Worm (Caenorhabditis elegans) whole organism, early embryonic: ENCODE measurements around the gene sru-42.
"Not testable (repeated sequence)": the region's sequence is repeated elsewhere in the genome, so short reads cannot be mapped to it uniquely, and the experiment has no call there.

Source experiments
- B0310.2 ChIP-seq: sonication (generic microtip); optimal IDR thresholded peaks from 2 replicates; lab custom pipeline; 2016; ENCODE audit warnings: mild to moderate bottlenecking, missing genetic modification characterization, missing compliant biosample characterization
- F13C5.2 ChIP-seq: sonication (generic microtip); optimal IDR thresholded peaks from 2 replicates; lab custom pipeline; 2017; ENCODE audit warnings: mild to moderate bottlenecking, missing genetic modification characterization, inconsistent platforms, missing compliant biosample characterization
- ama-1 ChIP-seq: fragments of 150-350 bp; optimal IDR thresholded peaks from 2 replicates; lab custom pipeline; 2014
- flt-1 ChIP-seq: fragments of 200-800 bp; sonication (Bioruptor generic); IDR thresholded peaks from 2 replicates; pipeline ENCODE4 v1.3.6; 2022; ENCODE audit warnings: missing genetic modification characterization, missing compliant biosample characterization
- hmbx-1 ChIP-seq: sonication (generic microtip); optimal IDR thresholded peaks from 2 replicates; lab custom pipeline; 2016; ENCODE audit warnings: mild to moderate bottlenecking, missing genetic modification characterization, missing compliant biosample characterization
- hmg-4 ChIP-seq: fragments of 200-800 bp; sonication (Bioruptor generic); optimal IDR thresholded peaks from 2 replicates; lab custom pipeline; 2018; ENCODE audit warnings: mild to moderate bottlenecking, missing genetic modification characterization, missing compliant biosample characterization

ce11 chrV:15668200-15668599, 17.9 kb downstream of the sru-42 start, which contains the start of gene F53E4.1:
- TF ChIP-seq F13C5.2 (tag; lab: Kevin White, UChicago); hmbx-1 (tag; lab: Kevin White, UChicago); flt-1 (GFP tag; lab: Robert Waterston, UW); ama-1 (lab: Kevin White, UChicago); hmg-4 (GFP tag; lab: Kevin White, UChicago); B0310.2 (tag; lab: Kevin White, UChicago): not testable (repeated sequence)
